Worm (Caenorhabditis elegans) whole organism, L1 larva: Measurements from ENCODE around the gene C12D5.4.

Source experiments
- aha-1 ChIP-seq: fragments of 150-350 bp; optimal IDR thresholded peaks from 2 replicates; lab custom pipeline; 2014; ENCODE audit warnings: missing biosample characterization, missing genetic modification characterization
- aly-2 ChIP-seq: fragments of 150-350 bp; optimal IDR thresholded peaks from 2 replicates; lab custom pipeline; 2014; ENCODE audit warnings: missing biosample characterization, missing genetic modification characterization
- ama-1 ChIP-seq: fragments of 150-350 bp; optimal IDR thresholded peaks from 2 replicates; lab custom pipeline; 2014
- ces-1 ChIP-seq: fragments of 150-350 bp; optimal IDR thresholded peaks from 2 replicates; lab custom pipeline; 2014; ENCODE audit warnings: missing biosample characterization, missing genetic modification reagents, missing genetic modification characterization
- lin-15B ChIP-seq: fragments of 150-350 bp; sonication (generic microtip); optimal IDR thresholded peaks from 3 replicates; lab custom pipeline; 2014; ENCODE audit warnings: missing biosample characterization, missing genetic modification characterization
- lsy-2 ChIP-seq, 2 experiments: fragments of 150-350 bp; optimal IDR thresholded peaks; 2 replicates each; lab custom pipeline; 2014; ENCODE audit warnings: missing biosample characterization in 2 of 2, missing genetic modification characterization in 2 of 2
- nhr-76 ChIP-seq: sonication (generic microtip); optimal IDR thresholded peaks from 2 replicates; lab custom pipeline; 2017; ENCODE audit warnings: missing biosample characterization, missing genetic modification characterization
- snpc-4 ChIP-seq: fragments of 150-350 bp; optimal IDR thresholded peaks from 2 replicates; lab custom pipeline; 2014; ENCODE audit warnings: missing biosample characterization, missing genetic modification characterization
- unc-62 ChIP-seq: fragments of 150-350 bp; optimal IDR thresholded peaks from 2 replicates; lab custom pipeline; 2014; ENCODE audit warnings: missing biosample characterization, missing genetic modification reagents, missing genetic modification characterization
- vab-15 ChIP-seq: sonication (generic microtip); optimal IDR thresholded peaks from 2 replicates; lab custom pipeline; 2017; ENCODE audit warnings: missing genotype, mild to moderate bottlenecking, missing genetic modification characterization, missing compliant biosample characterization
- zag-1 ChIP-seq: fragments of 150-350 bp; optimal IDR thresholded peaks from 2 replicates; lab custom pipeline; 2014; ENCODE audit warnings: missing biosample characterization, missing genetic modification characterization
- ztf-4 ChIP-seq: fragments of 150-350 bp; optimal IDR thresholded peaks from 2 replicates; lab custom pipeline; 2014; ENCODE audit warnings: missing biosample characterization, missing genetic modification characterization

ce11 chrV:7721945-7722344 is 49.6 kb downstream of the C12D5.4 start, which contains the start of gene ZK105.14:
- TF ChIP-seq lsy-2 (tag; optimal IDR thresholded peaks at IDR 0.05; lab: Kevin White, UChicago) (no peak), snpc-4 (tag; lab: Kevin White, UChicago) (no peak), unc-62 (GFP tag; lab: Kevin White, UChicago) (no peak), nhr-76 (tag; lab: Kevin White, UChicago) (no peak), ztf-4 (no peak), ces-1 (GFP tag; lab: Kevin White, UChicago) (no peak), aha-1 (tag; lab: Kevin White, UChicago) (no peak), lin-15B (tag; lab: Kevin White, UChicago) (no peak), ama-1 (lab: Kevin White, UChicago) (no peak), zag-1 (tag; lab: Kevin White, UChicago) (no peak), aly-2 (tag; lab: Kevin White, UChicago) (no peak), vab-15 (tag; lab: Kevin White, UChicago) (no peak)
